Fruit fly (Drosophila melanogaster) whole organism, wandering third instar larva: ENCODE data around the gene yellow-e2.

ENCODE experiments used
- Mio ChIP-seq: sonication (Bioruptor generic); optimal IDR thresholded peaks from 2 replicates; lab custom pipeline; 2016; ENCODE audit warnings: missing biosample characterization, missing genetic modification characterization
- fru ChIP-seq: fragments of 200-800 bp; sonication (Bioruptor generic); optimal IDR thresholded peaks from 3 replicates; lab custom pipeline; 2016; ENCODE audit warnings: missing biosample characterization, mild to moderate bottlenecking, missing genetic modification characterization
- woc ChIP-seq: sonication (Bioruptor generic); optimal IDR thresholded peaks from 2 replicates; lab custom pipeline; 2016; ENCODE audit warnings: missing biosample characterization, mild to moderate bottlenecking, missing genetic modification characterization

dm6 chr3R:13415186-13415585 lies 8.4 kb upstream of the yellow-e2 start, which contains the start of gene yellow-e:
- TF ChIP-seq woc (GFP tag; lab: Kevin White, UChicago), result no peak
- no peak for TF ChIP-seq fru (GFP tag; lab: Kevin White, UChicago)
- TF ChIP-seq Mio (GFP tag; lab: Kevin White, UChicago), result no peak
